Fruit fly (Drosophila melanogaster): ENCODE results near the gene Sarm.
A peak's percentile ranks its signal among the peaks of the same experiment; 100 is the strongest.

The Sarm gene

dm6 chr3L:8153206-8153996 is 89.7 kb downstream of the Sarm start (continued):
- TF ChIP-seq da (GFP tag; optimal IDR thresholded peaks at IDR 0.05) (no peak), otp (GFP tag; IDR thresholded peaks at IDR 0.05) (peak; percentile 44; the same call in 1 of the 3 replicates), Blimp-1 (GFP tag; optimal IDR thresholded peaks at IDR 0.05) (peak; percentile 65), CG8478 (optimal IDR thresholded peaks at IDR 0.05) (no peak), ash1 (GFP tag; optimal IDR thresholded peaks at IDR 0.05) (no peak), CG2120 (GFP tag; optimal IDR thresholded peaks at IDR 0.05) (no peak), CG3726 (GFP tag; IDR thresholded peaks at IDR 0.05) (no peak), slou (GFP tag; optimal IDR thresholded peaks at IDR 0.05) (no peak), CG10565 (GFP tag; optimal IDR thresholded peaks at IDR 0.05) (no peak), Hsf (GFP tag; optimal IDR thresholded peaks at IDR 0.05) (peak; percentile 44), CG11723 (GFP tag; optimal IDR thresholded peaks at IDR 0.05) (peak; percentile 47), tna (GFP tag; IDR thresholded peaks at IDR 0.05; ENCODE audit: partially characterized antibody) (no peak), gro (GFP tag; optimal IDR thresholded peaks at IDR 0.05) (no peak), bcd (GFP tag; optimal IDR thresholded peaks at IDR 0.05) (peak; percentile 41), CG9609 (GFP tag; optimal IDR thresholded peaks at IDR 0.05) (peak; percentile 44), CG10267 (tag; optimal IDR thresholded peaks at IDR 0.05) (peak; percentile 35), lilli (GFP tag; optimal IDR thresholded peaks at IDR 0.05) (peak; percentile 8), danr (GFP tag; IDR thresholded peaks at IDR 0.05) (0 out of 2 replicates have a peak, but pooled peaks have one; percentile 23), vnd (GFP tag; IDR thresholded peaks at IDR 0.05; ENCODE audit: partially characterized antibody) (no peak), bigmax (GFP tag; optimal IDR thresholded peaks at IDR 0.05) (no peak), sob (GFP tag; IDR thresholded peaks at IDR 0.05) (peak; percentile 46; the same call in 1 of the 2 replicates), pum (GFP tag; optimal IDR thresholded peaks at IDR 0.05) (peak; percentile 54), CG6765 (GFP tag; optimal IDR thresholded peaks at IDR 0.05) (no peak), CG8944 (GFP tag; optimal IDR thresholded peaks at IDR 0.05) (peak; percentile 42), CG34376 (GFP tag; optimal IDR thresholded peaks at IDR 0.05) (no peak), CG18011 (GFP tag; optimal IDR thresholded peaks at IDR 0.05) (no peak), Rx (GFP tag; IDR thresholded peaks at IDR 0.05) (peak; percentile 58), stwl (tag; optimal IDR thresholded peaks at IDR 0.05) (no peak), ranshi (GFP tag; IDR thresholded peaks at IDR 0.05) (peak; percentile 46; the same call in 1 of the 2 replicates), tap (tag; optimal IDR thresholded peaks at IDR 0.05) (peak; percentile 61), BtbVII (GFP tag; optimal IDR thresholded peaks at IDR 0.05) (peak; percentile 42), B-H2 (GFP tag; optimal IDR thresholded peaks at IDR 0.05) (no peak), CG3281 (GFP tag; optimal IDR thresholded peaks at IDR 0.05) (peak; percentile 22), caup (GFP tag; optimal IDR thresholded peaks at IDR 0.05; ENCODE audit: severe bottlenecking) (no peak), NC2α (GFP tag; optimal IDR thresholded peaks at IDR 0.05) (peak; percentile 10), CG12155 (GFP tag; optimal IDR thresholded peaks at IDR 0.05) (no peak), emc (GFP tag; optimal IDR thresholded peaks at IDR 0.05) (no peak), Neu2 (GFP tag; optimal IDR thresholded peaks at IDR 0.05; ENCODE audit: borderline replicate concordance) (no peak), Hmr (GFP tag; optimal IDR thresholded peaks at IDR 0.05) (no peak), CG11093 (GFP tag; IDR thresholded peaks at IDR 0.05) (peak; percentile 26; the same call in 1 of the 3 replicates), CG11247 (GFP tag; IDR thresholded peaks at IDR 0.05) (no peak; the same call in 1 of the 2 replicates), TFAM (GFP tag; optimal IDR thresholded peaks at IDR 0.05) (no peak)

Data from whole organism, embryonic.